Worm (Caenorhabditis elegans) whole organism, L4/young adult: ENCODE data around the gene ZK675.4.

Experiments
- W03F9.2 ChIP-seq: fragments of 150-350 bp; optimal IDR thresholded peaks from 2 replicates; lab custom pipeline; 2014; ENCODE audit warnings: missing biosample characterization, missing genetic modification characterization
- dao-5 ChIP-seq: sonication (generic microtip); optimal IDR thresholded peaks from 2 replicates; lab custom pipeline; 2016; ENCODE audit warnings: missing genotype, missing genetic modification characterization, moderate library complexity, missing compliant biosample characterization
- him-1 ChIP-seq: sonication (generic microtip); optimal IDR thresholded peaks from 2 replicates; lab custom pipeline; 2016; ENCODE audit warnings: missing genotype, missing genetic modification reagents, missing genetic modification characterization, missing compliant biosample characterization

ZK675.4 gene

ce11 chrII:7888759-7889158 lies 22.4 kb upstream of the ZK675.4 start:
- TF ChIP-seq him-1 (tag; lab: Kevin White, UChicago) (no peak), W03F9.2 (tag; lab: Kevin White, UChicago) (peak; percentile 16), dao-5 (no peak)

- no peak for TF ChIP-seq W03F9.2 (tag; lab: Kevin White, UChicago)
- no peak for TF ChIP-seq him-1 (tag; lab: Kevin White, UChicago)
- no peak for TF ChIP-seq dao-5
Measured at ce11 chrII:7889321-7889720, 21.8 kb upstream of the ZK675.4 start.

ce11 chrII:7891869-7892615 lies 19.1 kb upstream of the ZK675.4 start:
- TF ChIP-seq W03F9.2 (tag; lab: Kevin White, UChicago) (no peak), dao-5 (no peak), him-1 (tag; lab: Kevin White, UChicago) (peak; percentile 30)

ce11 chrII:7892761-7893272 lies 18.3 kb upstream of the ZK675.4 start, which contains the start of gene ptc-1:
Gene ptc-1, plus strand, starts transcription at chrII:7893222.
- TF ChIP-seq dao-5 (no peak), him-1 (tag; lab: Kevin White, UChicago) (no peak), W03F9.2 (tag; lab: Kevin White, UChicago) (no peak)

ce11 chrII:7893648-7894047 lies 17.5 kb upstream of the ZK675.4 start:
- TF ChIP-seq W03F9.2 (tag; lab: Kevin White, UChicago) (no peak), him-1 (tag; lab: Kevin White, UChicago) (no peak), dao-5 (no peak)

- TF ChIP-seq him-1 (tag; lab: Kevin White, UChicago) (no peak), W03F9.2 (tag; lab: Kevin White, UChicago) (no peak), dao-5 (no peak)
Measured at ce11 chrII:7895190-7895589, 15.9 kb upstream of the ZK675.4 start.

- TF ChIP-seq W03F9.2 (tag; lab: Kevin White, UChicago) (no peak), him-1 (tag; lab: Kevin White, UChicago) (no peak), dao-5 (no peak)
Measured at ce11 chrII:7900190-7900672, 10.9 kb upstream of the ZK675.4 start, which contains the start of gene rev-1. Gene rev-1, plus strand, starts transcription at chrII:7900622.

- TF ChIP-seq W03F9.2 (tag; lab: Kevin White, UChicago) (no peak), him-1 (tag; lab: Kevin White, UChicago) (no peak), dao-5 (no peak)
Measured at ce11 chrII:7900762-7901161, 10.4 kb upstream of the ZK675.4 start.

- no peak for TF ChIP-seq dao-5
- no peak for TF ChIP-seq W03F9.2 (tag; lab: Kevin White, UChicago)
- no peak for TF ChIP-seq him-1 (tag; lab: Kevin White, UChicago)
Measured at ce11 chrII:7901990-7902389, 9.1 kb upstream of the ZK675.4 start.

ce11 chrII:7907539-7907997 lies 3.5 kb upstream of the ZK675.4 start, which contains the start of gene best-23:
Gene best-23, minus strand, starts transcription at chrII:7907589.
- TF ChIP-seq W03F9.2 (tag; lab: Kevin White, UChicago) (no peak), dao-5 (no peak), him-1 (tag; lab: Kevin White, UChicago) (no peak)

ce11 chrII:7920178-7920577 lies 9.1 kb downstream of the ZK675.4 start:
- TF ChIP-seq W03F9.2 (tag; lab: Kevin White, UChicago) (no peak), him-1 (tag; lab: Kevin White, UChicago) (no peak), dao-5 (no peak)

ce11 chrII:7921155-7921554 lies 10.0 kb downstream of the ZK675.4 start:
- TF ChIP-seq him-1 (tag; lab: Kevin White, UChicago) (no peak), W03F9.2 (tag; lab: Kevin White, UChicago) (no peak), dao-5 (no peak)

ce11 chrII:7928600-7928999 lies 17.5 kb downstream of the ZK675.4 start, which contains the start of gene spv-1:
Gene spv-1, minus strand, starts transcription at chrII:7928700.
- TF ChIP-seq dao-5 (no peak), W03F9.2 (tag; lab: Kevin White, UChicago) (no peak), him-1 (tag; lab: Kevin White, UChicago) (no peak)

ce11 chrII:7930671-7931070 lies 19.6 kb downstream of the ZK675.4 start:
- TF ChIP-seq him-1 (tag; lab: Kevin White, UChicago): no peak
- TF ChIP-seq dao-5: no peak
- no peak for TF ChIP-seq W03F9.2 (tag; lab: Kevin White, UChicago)
